Fruit fly (Drosophila melanogaster) whole organism, prepupa: ENCODE measurements around the gene CG15019.

Source experiments
- CG10631 ChIP-seq: fragments of 200-800 bp; sonication (Bioruptor generic); optimal IDR thresholded peaks from 2 replicates; lab custom pipeline; 2016; ENCODE audit warnings: missing biosample characterization, missing genetic modification characterization
- CG11294 ChIP-seq: fragments of 200-800 bp; sonication (Bioruptor generic); IDR thresholded peaks from 2 replicates; pipeline ENCODE4 v1.3.6; 2022; ENCODE audit warnings: missing biosample characterization, missing genetic modification characterization
- CG11762 ChIP-seq: fragments of 200-800 bp; sonication (Bioruptor generic); optimal IDR thresholded peaks from 3 replicates; lab custom pipeline; 2016; ENCODE audit warnings: missing biosample characterization, missing genetic modification characterization; ENCODE audit not compliant: insufficient read depth
- CG15336 ChIP-seq: fragments of 200-800 bp; sonication (Bioruptor generic); IDR thresholded peaks from 2 replicates; pipeline ENCODE4 v1.3.6; 2022; ENCODE audit warnings: missing biosample characterization, missing genetic modification characterization
- CG1621 ChIP-seq: fragments of 200-800 bp; sonication (Bioruptor generic); optimal IDR thresholded peaks from 3 replicates; lab custom pipeline; 2018; ENCODE audit warnings: missing biosample characterization, mild to moderate bottlenecking, missing genetic modification characterization
- CG16779 ChIP-seq: fragments of 200-800 bp; sonication (Bioruptor generic); optimal IDR thresholded peaks from 3 replicates; lab custom pipeline; 2017; ENCODE audit warnings: missing biosample characterization, mild to moderate bottlenecking, missing genetic modification characterization
- CG3032 ChIP-seq: fragments of 200-800 bp; optimal IDR thresholded peaks from 2 replicates; lab custom pipeline; 2019; ENCODE audit warnings: missing biosample characterization, mild to moderate bottlenecking, missing genetic modification characterization, moderate library complexity
- CG34406 ChIP-seq: fragments of 200-800 bp; sonication (Bioruptor generic); optimal IDR thresholded peaks from 3 replicates; lab custom pipeline; 2016; ENCODE audit warnings: missing biosample characterization, missing genetic modification characterization
- CG3919 ChIP-seq: fragments of 200-800 bp; sonication (Bioruptor generic); optimal IDR thresholded peaks from 3 replicates; lab custom pipeline; 2016; ENCODE audit warnings: missing biosample characterization, missing genetic modification characterization
- CG4318 ChIP-seq: fragments of 200-800 bp; sonication (Bioruptor generic); optimal IDR thresholded peaks from 3 replicates; lab custom pipeline; 2017; ENCODE audit warnings: missing biosample characterization, mild to moderate bottlenecking, missing genetic modification characterization
- CG6276 ChIP-seq: fragments of 200-800 bp; sonication (Bioruptor generic); optimal IDR thresholded peaks from 2 replicates; lab custom pipeline; 2017; ENCODE audit warnings: missing biosample characterization, mild to moderate bottlenecking, missing genetic modification characterization
- CG6792 ChIP-seq: fragments of 200-800 bp; sonication (Bioruptor generic); optimal IDR thresholded peaks from 3 replicates; lab custom pipeline; 2016; ENCODE audit warnings: missing biosample characterization, missing genetic modification characterization
- CG6854 ChIP-seq: fragments of 200-800 bp; sonication (Bioruptor generic); optimal IDR thresholded peaks from 2 replicates; lab custom pipeline; 2017; ENCODE audit warnings: missing biosample characterization, mild to moderate bottlenecking, missing genetic modification characterization
- CG7368 ChIP-seq: fragments of 200-800 bp; sonication (Bioruptor generic); optimal IDR thresholded peaks from 3 replicates; lab custom pipeline; 2016; ENCODE audit warnings: missing biosample characterization, missing genetic modification characterization
- CG8119 ChIP-seq: fragments of 200-800 bp; sonication (Bioruptor generic); IDR thresholded peaks from 3 replicates; pipeline ENCODE4 v1.3.6; 2022; ENCODE audit warnings: missing biosample characterization, missing genetic modification characterization
- CG8319 ChIP-seq: fragments of 200-800 bp; sonication (Bioruptor generic); optimal IDR thresholded peaks from 3 replicates; lab custom pipeline; 2016; ENCODE audit warnings: missing biosample characterization, missing genetic modification characterization
- CG9139 ChIP-seq: fragments of 200-800 bp; sonication (Bioruptor generic); optimal IDR thresholded peaks from 3 replicates; lab custom pipeline; 2017; ENCODE audit warnings: missing biosample characterization, mild to moderate bottlenecking, missing genetic modification characterization
- Eip78C ChIP-seq: fragments of 200-800 bp; sonication (Bioruptor generic); peaks from one replicate; lab custom pipeline; 2016; ENCODE audit warnings: missing biosample characterization, missing genetic modification characterization
- Eip93F ChIP-seq: fragments of 200-800 bp; sonication (Bioruptor generic); optimal IDR thresholded peaks from 2 replicates; lab custom pipeline; 2016; ENCODE audit warnings: missing biosample characterization, mild to moderate bottlenecking, missing genetic modification characterization
- Ets21C ChIP-seq: fragments of 200-800 bp; sonication (Bioruptor generic); optimal IDR thresholded peaks from 3 replicates; lab custom pipeline; 2016; ENCODE audit warnings: missing biosample characterization, missing genetic modification characterization
- Ets96B ChIP-seq: fragments of 200-800 bp; optimal IDR thresholded peaks from 2 replicates; lab custom pipeline; 2019; ENCODE audit warnings: missing biosample characterization, mild to moderate bottlenecking, missing genetic modification characterization, moderate library complexity
- Hr39 ChIP-seq: fragments of 200-800 bp; sonication (Bioruptor generic); optimal IDR thresholded peaks from 2 replicates; lab custom pipeline; 2016; ENCODE audit warnings: missing biosample characterization, missing genetic modification characterization
- Hr4 ChIP-seq: fragments of 200-800 bp; sonication (Bioruptor generic); optimal IDR thresholded peaks from 3 replicates; lab custom pipeline; 2016; ENCODE audit warnings: missing biosample characterization, missing genetic modification characterization
- Smox ChIP-seq: fragments of 200-800 bp; sonication (Bioruptor generic); optimal IDR thresholded peaks from 3 replicates; lab custom pipeline; 2016; ENCODE audit warnings: missing biosample characterization, missing genetic modification characterization
- Sox102F ChIP-seq: fragments of 200-800 bp; sonication (Bioruptor generic); optimal IDR thresholded peaks from 2 replicates; lab custom pipeline; 2016; ENCODE audit warnings: missing biosample characterization, mild to moderate bottlenecking, missing genetic modification characterization
- Sox14 ChIP-seq: fragments of 200-800 bp; sonication (Bioruptor generic); optimal IDR thresholded peaks from 3 replicates; lab custom pipeline; 2016; ENCODE audit warnings: missing biosample characterization, missing genetic modification characterization
- Sox15 ChIP-seq: fragments of 200-800 bp; sonication (Bioruptor generic); optimal IDR thresholded peaks from 3 replicates; lab custom pipeline; 2016; ENCODE audit warnings: missing biosample characterization, missing genetic modification characterization
- achi ChIP-seq: fragments of 200-800 bp; sonication (Bioruptor generic); optimal IDR thresholded peaks from 3 replicates; lab custom pipeline; 2016; ENCODE audit warnings: missing biosample characterization, missing genetic modification characterization
- acj6 ChIP-seq: fragments of 200-800 bp; sonication (Bioruptor generic); optimal IDR thresholded peaks from 3 replicates; lab custom pipeline; 2016; ENCODE audit warnings: missing biosample characterization, missing genetic modification characterization
- dsx ChIP-seq: fragments of 200-800 bp; optimal IDR thresholded peaks from 3 replicates; lab custom pipeline; 2019; ENCODE audit warnings: missing biosample characterization, mild to moderate bottlenecking, missing genetic modification characterization, moderate library complexity; ENCODE audit not compliant: poor library complexity, severe bottlenecking
- fd59A ChIP-seq: fragments of 200-800 bp; sonication (Bioruptor generic); optimal IDR thresholded peaks from 2 replicates; lab custom pipeline; 2017; ENCODE audit warnings: missing biosample characterization, mild to moderate bottlenecking, missing genetic modification characterization, missing genetic modification reagents
- fd85E ChIP-seq: fragments of 200-800 bp; sonication (Bioruptor generic); optimal IDR thresholded peaks from 3 replicates; lab custom pipeline; 2016; ENCODE audit warnings: missing biosample characterization, missing genetic modification characterization
- lz ChIP-seq: fragments of 200-800 bp; sonication (Bioruptor generic); optimal IDR thresholded peaks from 3 replicates; lab custom pipeline; 2016; ENCODE audit warnings: missing biosample characterization, missing genetic modification characterization
- pdm3 ChIP-seq: fragments of 200-800 bp; sonication (Bioruptor generic); optimal IDR thresholded peaks from 3 replicates; lab custom pipeline; 2016; ENCODE audit warnings: missing biosample characterization, missing genetic modification characterization
- salr ChIP-seq, 2 experiments: fragments of 200-800 bp; sonication (Bioruptor generic); optimal IDR thresholded peaks; 3 replicates each; lab custom pipeline; 2016 to 2018; ENCODE audit warnings: missing biosample characterization in 2 of 2, missing genetic modification characterization in 2 of 2, mild to moderate bottlenecking in 1 of 2
- ss ChIP-seq, 2 experiments: fragments of 200-800 bp; sonication (Bioruptor generic); optimal IDR thresholded peaks; 2 replicates in 1 of 2; 3 replicates in 1 of 2; lab custom pipeline; 2017 to 2018; ENCODE audit warnings: mild to moderate bottlenecking in 2 of 2, missing biosample characterization in 2 of 2, missing genetic modification characterization in 2 of 2, moderate library complexity in 1 of 2
- svp ChIP-seq: fragments of 200-800 bp; sonication (Bioruptor generic); peaks from one replicate; lab custom pipeline; 2016; ENCODE audit warnings: missing biosample characterization, missing genetic modification characterization
- topi ChIP-seq: fragments of 200-800 bp; sonication (Bioruptor generic); optimal IDR thresholded peaks from 3 replicates; lab custom pipeline; 2016; ENCODE audit warnings: missing biosample characterization, missing genetic modification characterization

The CG15019 gene

dm6 chr3L:4363887-4364794, 41.7 kb downstream of the CG15019 start, which contains the start of the genes Cip4 and mRpS6 (continued):
- TF ChIP-seq CG34406 (GFP tag; lab: Kevin White, UChicago) (peak; percentile 81), fd59A (GFP tag; lab: Kevin White, UChicago) (peak; percentile 31), CG9139 (no peak), CG11762 (GFP tag; lab: Kevin White, UChicago) (no peak), ss (GFP tag; optimal IDR thresholded peaks at IDR 0.05; lab: Kevin White, UChicago) (peak; percentile 1 to 48), CG3919 (peak; percentile 19), CG6276 (GFP tag; lab: Kevin White, UChicago) (no peak), dsx (GFP tag; lab: Kevin White, UChicago) (peak; percentile 70), CG6792 (GFP tag; lab: Kevin White, UChicago) (peak; percentile 66), fd85E (GFP tag; lab: Kevin White, UChicago) (no peak), CG16779 (tag; lab: Kevin White, UChicago) (peak; percentile 39), CG15336 (GFP tag; lab: Robert Waterston, UW) (peak; percentile 73), acj6 (GFP tag; lab: Kevin White, UChicago) (peak; percentile 87), CG7368 (no peak), Ets21C (peak; percentile 71), CG8319 (peak; percentile 46), CG10631 (GFP tag; lab: Kevin White, UChicago) (peak; percentile 86), Hr4 (GFP tag; lab: Kevin White, UChicago) (peak; percentile 78), svp (GFP tag; lab: Kevin White, UChicago) (no peak), Eip93F (GFP tag; lab: Kevin White, UChicago) (peak; percentile 30), achi (peak; percentile 81), CG8119 (peak; percentile 66; the same call in 2 of the 3 replicates), Sox102F (no peak), pdm3 (GFP tag; lab: Kevin White, UChicago) (peak; percentile 86), Sox14 (peak; percentile 81), CG4318 (peak; percentile 72)

- TF ChIP-seq salr (GFP tag; optimal IDR thresholded peaks at IDR 0.05; lab: Kevin White, UChicago) (peak in 1 of 2 experiments; percentile 33), CG6854 (GFP tag; lab: Kevin White, UChicago) (no peak), Ets21C (no peak), CG34406 (GFP tag; lab: Kevin White, UChicago) (no peak), Sox15 (GFP tag; lab: Kevin White, UChicago) (no peak), CG1621 (tag; lab: Kevin White, UChicago) (no peak), topi (GFP tag; lab: Kevin White, UChicago) (no peak), fd59A (GFP tag; lab: Kevin White, UChicago) (no peak), CG8119 (0 out of 3 replicates have a peak, but pooled peaks have one; percentile 19), lz (GFP tag; lab: Kevin White, UChicago) (no peak), Eip78C (peak; percentile 8), CG11294 (no peak), Hr39 (GFP tag; lab: Kevin White, UChicago) (no peak), Ets96B (tag; lab: Kevin White, UChicago) (no peak), Smox (GFP tag; lab: Kevin White, UChicago) (no peak), dsx (GFP tag; lab: Kevin White, UChicago) (no peak), CG3032 (tag; lab: Kevin White, UChicago) (no peak)
These were observed 42.4 kb downstream of the CG15019 start for dm6 chr3L:4363484-4363883.
